Worm (Caenorhabditis elegans) whole organism, L4/young adult: ENCODE measurements around the gene srr-1.

Experiments
- dao-5 ChIP-seq: sonication (generic microtip); optimal IDR thresholded peaks from 2 replicates; lab custom pipeline; 2016; ENCODE audit warnings: missing genotype, missing genetic modification characterization, moderate library complexity, missing compliant biosample characterization
- him-1 ChIP-seq: sonication (generic microtip); optimal IDR thresholded peaks from 2 replicates; lab custom pipeline; 2016; ENCODE audit warnings: missing genotype, missing genetic modification reagents, missing genetic modification characterization, missing compliant biosample characterization

DNA sequence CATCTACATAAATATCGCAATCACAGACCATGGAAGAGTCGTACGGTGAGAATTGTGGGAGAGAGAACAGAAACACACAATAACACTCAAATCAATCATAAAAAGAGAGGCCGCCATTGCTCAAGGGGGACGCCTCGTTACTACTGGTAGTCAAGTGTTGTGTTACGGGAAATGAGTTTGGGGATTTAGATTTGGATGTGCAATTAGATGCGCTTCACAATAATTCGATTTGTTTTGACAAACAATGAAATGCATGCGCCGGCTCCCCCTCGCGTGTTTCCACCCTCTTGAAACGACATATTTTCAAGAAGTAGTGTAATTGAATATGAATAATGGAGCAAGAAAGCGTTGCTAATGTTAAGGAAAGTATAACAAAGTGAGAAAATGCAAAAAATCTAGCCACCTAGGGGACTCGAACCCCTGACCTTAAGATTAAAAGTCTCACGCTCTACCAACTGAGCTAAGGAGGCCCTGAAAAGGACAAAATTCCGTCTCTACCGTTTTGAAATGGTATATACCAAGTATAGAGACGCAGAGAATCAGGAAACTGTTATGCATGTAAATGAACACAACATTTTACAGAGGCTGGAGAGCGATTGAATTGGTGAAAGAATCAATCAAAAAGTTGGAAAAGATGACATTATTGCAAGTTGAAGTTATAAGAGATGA is 26.8 kb downstream of the srr-1 start:
- TF ChIP-seq him-1 (tag; lab: Kevin White, UChicago) = no peak
- no peak for TF ChIP-seq dao-5 (tag; lab: Kevin White, UChicago)
